Fruit fly (Drosophila melanogaster): ENCODE data around the gene Kaz1-ORFB.

Gene Kaz1-ORFB

DNA sequence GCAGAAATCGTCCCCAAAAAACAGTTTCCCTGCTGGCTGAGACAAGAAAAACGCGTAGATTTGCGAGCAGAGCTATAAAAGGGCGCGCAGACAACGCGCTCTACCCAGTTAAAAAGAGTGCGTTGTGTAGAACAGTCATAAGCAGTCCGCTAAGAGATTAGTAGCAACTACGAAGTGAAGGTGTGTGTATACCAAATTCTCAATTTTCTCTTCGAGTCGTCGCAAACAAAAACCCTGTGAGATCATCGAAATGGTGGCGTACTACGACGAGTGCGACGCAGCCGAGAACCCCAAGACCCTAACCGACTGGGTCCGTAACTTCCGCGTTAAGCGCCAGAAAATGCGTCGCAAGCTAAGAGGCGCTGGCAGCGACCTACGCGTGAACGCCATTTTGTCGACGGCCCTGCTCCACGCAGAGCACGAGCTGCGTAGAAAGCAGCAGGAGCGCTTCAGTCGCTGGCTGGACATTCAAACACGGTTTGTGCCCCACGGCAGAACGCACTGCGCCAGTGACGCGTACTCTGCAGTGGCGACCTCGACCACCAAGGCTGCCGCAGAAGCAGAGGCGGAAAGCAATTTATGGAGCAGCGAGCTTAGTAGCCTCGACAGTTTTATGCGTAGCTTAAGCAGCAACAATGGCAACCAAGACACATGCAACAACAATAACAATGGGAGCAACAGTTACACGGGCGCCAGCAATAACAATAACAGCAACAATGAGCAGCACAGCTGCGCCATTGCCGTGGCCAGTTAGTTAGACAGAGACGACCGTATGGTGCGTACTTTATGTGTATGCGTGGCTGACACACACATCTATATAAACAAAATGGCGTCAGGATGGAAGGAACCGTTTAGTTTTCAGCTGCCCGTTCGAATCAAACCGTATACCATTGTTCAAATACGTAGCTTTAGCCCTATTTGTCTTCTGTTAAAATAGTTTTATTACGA lies 7.9 kb downstream of the Kaz1-ORFB start:
- peak; percentile 25 for TF ChIP-seq CG11617 (GFP tag; optimal IDR thresholded peaks at IDR 0.05)
- peak; percentile 44 for TF ChIP-seq Mnt (GFP tag; optimal IDR thresholded peaks at IDR 0.05)
- TF ChIP-seq CG7045 (GFP tag; optimal IDR thresholded peaks at IDR 0.05) = peak; percentile 6
- TF ChIP-seq pad (GFP tag; optimal IDR thresholded peaks at IDR 0.05) = no peak
- TF ChIP-seq tj (GFP tag; optimal IDR thresholded peaks at IDR 0.05) = peak; percentile 16
- peak; percentile 12 for TF ChIP-seq CG12768 (GFP tag; optimal IDR thresholded peaks at IDR 0.05)
- no peak for TF ChIP-seq toe (GFP tag; optimal IDR thresholded peaks at IDR 0.05)
- TF ChIP-seq cic (GFP tag; optimal IDR thresholded peaks at IDR 0.05) = peak; percentile 21
- peak; percentile 95 for TF ChIP-seq ovo (GFP tag; optimal IDR thresholded peaks at IDR 0.05)
- TF ChIP-seq CG1620 (GFP tag; optimal IDR thresholded peaks at IDR 0.05) = peak; percentile 55

DNA sequence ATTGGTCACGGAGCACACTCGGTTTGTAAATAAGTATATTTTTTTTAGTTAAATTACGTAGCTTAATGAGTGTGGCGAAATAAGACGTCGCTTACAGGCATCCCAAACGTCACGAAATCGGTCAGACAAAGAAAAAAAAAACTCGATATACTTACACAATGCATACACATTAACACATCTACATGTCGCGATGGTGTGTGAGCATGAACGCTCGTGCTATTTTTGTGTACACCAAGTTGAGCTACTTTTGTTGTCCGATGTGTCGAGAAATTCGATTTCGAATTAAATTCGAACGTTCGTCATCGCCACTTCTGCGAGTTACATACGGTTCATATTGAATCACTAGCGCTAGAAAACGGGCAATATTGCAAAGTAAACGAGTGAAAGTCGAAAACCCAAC lies 8.7 kb downstream of the Kaz1-ORFB start:
- TF ChIP-seq Mnt (GFP tag; optimal IDR thresholded peaks at IDR 0.05) = peak; percentile 33
- peak; percentile 33 for TF ChIP-seq cic (GFP tag; optimal IDR thresholded peaks at IDR 0.05)
- TF ChIP-seq cnc (optimal IDR thresholded peaks at IDR 0.05) = no peak
- no peak for TF ChIP-seq Clk (GFP tag; optimal IDR thresholded peaks at IDR 0.05)
- TF ChIP-seq tj (GFP tag; optimal IDR thresholded peaks at IDR 0.05) = no peak
- TF ChIP-seq kay (GFP tag; ENCODE audit: borderline replicate concordance) = peak; percentile 99
- TF ChIP-seq Crg-1 (GFP tag; optimal IDR thresholded peaks at IDR 0.05) = no peak
- no peak for TF ChIP-seq CG1620 (GFP tag; optimal IDR thresholded peaks at IDR 0.05)
- TF ChIP-seq CG12768 (GFP tag; optimal IDR thresholded peaks at IDR 0.05) = no peak

DNA sequence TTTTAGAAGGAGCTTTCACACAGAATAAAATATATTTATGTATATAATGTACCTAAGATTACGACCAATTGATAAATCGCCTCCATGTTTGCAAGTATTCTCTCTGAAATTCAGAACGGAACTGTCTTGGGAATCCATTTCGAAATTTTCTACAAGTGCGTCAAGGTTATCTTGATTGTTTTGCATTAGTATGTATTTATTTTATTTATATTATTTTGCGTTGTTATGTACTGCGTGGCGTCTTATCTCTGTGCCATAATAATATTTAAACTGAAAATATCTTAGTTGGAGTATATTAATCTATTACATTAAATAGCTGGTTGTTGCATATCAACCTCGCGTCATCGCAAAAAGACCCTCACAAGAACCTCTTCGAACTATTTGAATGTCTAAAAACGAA lies 15.1 kb downstream of the Kaz1-ORFB start, which contains the start of gene CG42846:
TSS of gene CG42846 (minus strand) at position 101 of the 400 bp plus-strand sequence.
- TF ChIP-seq Clk (GFP tag; optimal IDR thresholded peaks at IDR 0.05) (no peak), CG7045 (GFP tag; optimal IDR thresholded peaks at IDR 0.05) (no peak), CG1620 (GFP tag; optimal IDR thresholded peaks at IDR 0.05) (no peak), Hr96 (GFP tag; optimal IDR thresholded peaks at IDR 0.05) (no peak), bab1 (GFP tag; optimal IDR thresholded peaks at IDR 0.05) (no peak), Crg-1 (GFP tag; optimal IDR thresholded peaks at IDR 0.05) (no peak), pad (GFP tag; optimal IDR thresholded peaks at IDR 0.05) (no peak), cnc (optimal IDR thresholded peaks at IDR 0.05) (no peak), CG12768 (GFP tag; optimal IDR thresholded peaks at IDR 0.05) (no peak), kay (GFP tag; ENCODE audit: borderline replicate concordance) (no peak), CG5204 (GFP tag; optimal IDR thresholded peaks at IDR 0.05) (no peak), Mnt (GFP tag; optimal IDR thresholded peaks at IDR 0.05) (no peak), CG33017 (tag; optimal IDR thresholded peaks at IDR 0.05) (no peak), CG11617 (GFP tag; optimal IDR thresholded peaks at IDR 0.05) (no peak), CG14711 (tag; optimal IDR thresholded peaks at IDR 0.05) (no peak), CG7101 (tag; optimal IDR thresholded peaks at IDR 0.05) (no peak), tj (GFP tag; optimal IDR thresholded peaks at IDR 0.05) (no peak)

DNA sequence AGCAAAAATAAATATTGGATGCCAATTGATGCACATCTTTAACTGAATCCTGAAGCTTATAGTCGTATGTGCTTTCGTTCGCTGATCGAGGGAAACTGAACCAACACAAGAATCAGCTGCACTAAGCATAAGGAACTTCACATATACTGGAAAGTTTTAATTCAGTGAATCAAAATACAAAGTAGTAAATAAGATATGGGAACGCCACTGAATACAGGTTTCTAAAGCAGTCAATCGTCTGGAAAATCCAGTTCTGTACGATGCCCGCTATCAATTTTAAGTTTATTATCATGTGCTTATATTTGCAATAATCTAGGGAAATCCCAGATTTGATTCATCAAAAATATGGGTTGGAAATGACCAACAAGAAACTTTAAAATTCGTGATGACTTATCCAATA lies 15.8 kb downstream of the Kaz1-ORFB start, which contains the start of gene CG34454:
TSS of gene CG34454 (minus strand) at position 84 of the 400 bp plus-strand sequence.
- TF ChIP-seq CG7045 (GFP tag; optimal IDR thresholded peaks at IDR 0.05) (no peak), cnc (optimal IDR thresholded peaks at IDR 0.05) (no peak), CG33017 (tag; optimal IDR thresholded peaks at IDR 0.05) (no peak), CG12768 (GFP tag; optimal IDR thresholded peaks at IDR 0.05) (no peak), Mnt (GFP tag; optimal IDR thresholded peaks at IDR 0.05) (no peak), CG11617 (GFP tag; optimal IDR thresholded peaks at IDR 0.05) (no peak), cic (GFP tag; optimal IDR thresholded peaks at IDR 0.05) (no peak), Clk (GFP tag; optimal IDR thresholded peaks at IDR 0.05) (no peak), pad (GFP tag; optimal IDR thresholded peaks at IDR 0.05) (no peak), CG14711 (tag; optimal IDR thresholded peaks at IDR 0.05) (no peak), tj (GFP tag; optimal IDR thresholded peaks at IDR 0.05) (no peak), Hr96 (GFP tag; optimal IDR thresholded peaks at IDR 0.05) (no peak), CG7101 (tag; optimal IDR thresholded peaks at IDR 0.05) (no peak), bab1 (GFP tag; optimal IDR thresholded peaks at IDR 0.05) (no peak), CG5204 (GFP tag; optimal IDR thresholded peaks at IDR 0.05) (no peak), kay (GFP tag; ENCODE audit: borderline replicate concordance) (no peak), Crg-1 (GFP tag; optimal IDR thresholded peaks at IDR 0.05) (no peak)

DNA sequence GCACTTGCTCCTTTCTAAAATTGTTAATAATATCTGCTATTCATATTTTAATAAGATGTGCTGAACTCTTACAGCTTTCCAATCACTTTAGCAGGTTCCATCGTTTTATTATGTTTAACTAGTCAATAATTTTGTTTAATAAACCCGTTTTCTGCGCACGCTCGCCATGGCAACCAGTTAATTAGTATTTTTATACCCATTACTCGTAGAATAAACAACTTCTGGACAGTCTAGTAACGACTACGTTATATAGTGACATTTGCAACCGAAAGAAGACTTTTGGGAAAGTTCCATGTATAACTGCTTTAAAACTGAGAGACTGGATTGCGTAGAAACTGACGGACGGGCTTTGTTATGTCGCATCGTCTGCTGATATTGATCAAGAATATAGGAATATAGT lies 16.8 kb downstream of the Kaz1-ORFB start, which contains the start of gene CG34453:
TSS of gene CG34453 (minus strand) at position 101 of the 400 bp plus-strand sequence.
- TF ChIP-seq CG7045 (GFP tag; optimal IDR thresholded peaks at IDR 0.05) (no peak), bab1 (GFP tag; optimal IDR thresholded peaks at IDR 0.05) (no peak), CG12768 (GFP tag; optimal IDR thresholded peaks at IDR 0.05) (no peak), CG14711 (tag; optimal IDR thresholded peaks at IDR 0.05) (no peak), tj (GFP tag; optimal IDR thresholded peaks at IDR 0.05) (no peak), CG7101 (tag; optimal IDR thresholded peaks at IDR 0.05) (no peak), kay (GFP tag; ENCODE audit: borderline replicate concordance) (no peak), ovo (GFP tag; optimal IDR thresholded peaks at IDR 0.05) (no peak), Clk (GFP tag; optimal IDR thresholded peaks at IDR 0.05) (no peak), toe (GFP tag; optimal IDR thresholded peaks at IDR 0.05) (no peak), cic (GFP tag; optimal IDR thresholded peaks at IDR 0.05) (no peak), Hr96 (GFP tag; optimal IDR thresholded peaks at IDR 0.05) (no peak), CG33017 (tag; optimal IDR thresholded peaks at IDR 0.05) (no peak), Mnt (GFP tag; optimal IDR thresholded peaks at IDR 0.05) (no peak)

DNA sequence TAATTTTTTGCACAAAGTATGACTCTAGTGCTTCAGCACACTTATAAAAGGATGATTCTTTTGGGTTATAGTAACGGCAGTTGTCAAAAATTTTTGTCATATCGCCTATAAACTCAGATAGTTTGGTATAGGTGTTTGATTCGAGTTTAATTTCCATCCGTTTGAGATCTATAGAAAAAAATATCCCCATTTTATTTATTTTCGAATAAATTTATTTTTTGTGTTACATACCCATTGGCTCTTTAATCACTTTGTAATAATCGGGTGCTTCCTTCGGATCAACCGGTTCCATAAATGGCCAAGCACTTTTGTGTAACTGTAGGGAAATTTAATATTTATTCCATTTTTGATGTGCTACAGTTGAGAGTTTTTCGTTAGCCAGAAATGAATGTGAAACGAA lies 17.9 kb downstream of the Kaz1-ORFB start:
- TF ChIP-seq Hr96 (GFP tag; optimal IDR thresholded peaks at IDR 0.05) (no peak), kay (GFP tag; ENCODE audit: borderline replicate concordance) (peak; percentile 96)

All from whole organism, adult.